Fruit fly (Drosophila melanogaster): Measurements from ENCODE around the gene mtSSB.

dm6 chr3R:16156032-16156431 is 49.0 kb downstream of the mtSSB start:
- TF ChIP-seq psq (optimal IDR thresholded peaks at IDR 0.05) (no peak), EcR (GFP tag; optimal IDR thresholded peaks at IDR 0.05) (no peak), usp (GFP tag; optimal IDR thresholded peaks at IDR 0.05) (no peak), pan (optimal IDR thresholded peaks at IDR 0.05) (no peak)

All from whole organism.